Worm (Caenorhabditis elegans): ENCODE results near the gene T13F3.6.

DNA sequence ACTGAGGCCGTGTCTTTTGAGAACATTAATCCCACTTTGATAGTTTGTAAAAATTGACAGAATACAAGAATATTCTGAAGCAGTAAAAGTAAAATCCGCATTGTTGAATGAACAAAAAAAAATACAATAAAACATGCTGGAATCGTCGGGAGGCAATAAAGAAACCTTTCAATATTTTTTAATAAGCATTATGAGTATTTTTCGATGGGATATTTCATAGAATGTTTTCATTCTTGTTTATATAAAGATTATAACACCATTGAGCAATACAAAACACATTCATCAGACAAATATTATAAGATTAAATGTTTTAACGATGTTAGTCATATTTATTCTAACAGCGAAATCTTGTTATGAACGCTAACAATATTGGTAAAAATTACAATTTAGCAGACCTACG is 17.3 kb downstream of the T13F3.6 start, which contains the start of gene gcy-20:
- TF ChIP-seq lin-39 (tag; optimal IDR thresholded peaks at IDR 0.05) (no peak), nhr-237 (tag; optimal IDR thresholded peaks at IDR 0.05) (no peak), jun-1 (tag; optimal IDR thresholded peaks at IDR 0.05) (no peak), xbp-1 (tag; optimal IDR thresholded peaks at IDR 0.05) (no peak), irx-1 (tag; optimal IDR thresholded peaks at IDR 0.05) (no peak), lin-15B (tag; optimal IDR thresholded peaks at IDR 0.05) (no peak), ztf-11 (tag; optimal IDR thresholded peaks at IDR 0.05) (no peak), rnt-1 (tag; optimal IDR thresholded peaks at IDR 0.05) (no peak), lin-14 (GFP tag; optimal IDR thresholded peaks at IDR 0.05) (no peak), dpl-1 (GFP tag; optimal IDR thresholded peaks at IDR 0.05) (no peak), lsy-2 (tag; optimal IDR thresholded peaks at IDR 0.05) (no peak), nhr-77 (tag; optimal IDR thresholded peaks at IDR 0.05) (no peak), unc-62 (GFP tag; optimal IDR thresholded peaks at IDR 0.05) (no peak)

All from whole organism, L1 larva.